Fruit fly (Drosophila melanogaster): ENCODE measurements around the gene Arglu1.

Gene Arglu1

dm6 chr2L:9915011-9915850 lies 22.7 kb downstream of the Arglu1 start, which contains the start of gene yip2 (continued):
- TF ChIP-seq CG8765 (GFP tag; IDR thresholded peaks at IDR 0.05) (no peak), CG1529 (GFP tag; optimal IDR thresholded peaks at IDR 0.05) (peak; percentile 14), tup (GFP tag; optimal IDR thresholded peaks at IDR 0.05) (no peak), Dek (tag; optimal IDR thresholded peaks at IDR 0.05) (peak; percentile 75), abd-A (tag; optimal IDR thresholded peaks at IDR 0.05) (no peak), CG17328 (GFP tag; IDR thresholded peaks at IDR 0.05) (peak; percentile 69), Eip74EF (GFP tag; optimal IDR thresholded peaks at IDR 0.05) (peak in 1 of 2 experiments; percentile 65), CG6689 (GFP tag; IDR thresholded peaks at IDR 0.05) (peak; percentile 49), CG16779 (GFP tag; IDR thresholded peaks at IDR 0.05) (0 out of 2 replicates have a peak, but pooled peaks have one; percentile 12), cas (GFP tag; IDR thresholded peaks at IDR 0.05) (0 out of 2 replicates have a peak, but pooled peaks have one; percentile 10), hkb (optimal IDR thresholded peaks at IDR 0.05) (no peak), hkb (GFP tag; IDR thresholded peaks at IDR 0.05) (peak; percentile 76), salm (tag; optimal IDR thresholded peaks at IDR 0.05) (peak; percentile 29), Kr (GFP tag; optimal IDR thresholded peaks at IDR 0.05) (no peak), Antp (GFP tag; optimal IDR thresholded peaks at IDR 0.05) (peak; percentile 55), CG1603 (tag; optimal IDR thresholded peaks at IDR 0.05) (peak; percentile 53), CG17359 (tag; optimal IDR thresholded peaks at IDR 0.05) (peak; percentile 62), pho (GFP tag; optimal IDR thresholded peaks at IDR 0.05) (peak; percentile 58), CG30020 (tag; optimal IDR thresholded peaks at IDR 0.05) (no peak), CG7786 (GFP tag; optimal IDR thresholded peaks at IDR 0.05) (peak; percentile 53), caup (GFP tag; optimal IDR thresholded peaks at IDR 0.05; ENCODE audit: severe bottlenecking) (peak; percentile 55), tx (GFP tag; optimal IDR thresholded peaks at IDR 0.05) (peak; percentile 18), CkIIα-i1 (GFP tag; IDR thresholded peaks at IDR 0.05) (no peak), dimm (GFP tag; IDR thresholded peaks at IDR 0.05) (no peak; the same call in 1 of the 2 replicates), Stat92E (GFP tag; optimal IDR thresholded peaks at IDR 0.05) (no peak), toy (GFP tag; IDR thresholded peaks at IDR 0.05) (no peak), jing (GFP tag; optimal IDR thresholded peaks at IDR 0.05) (no peak), Spps (tag; optimal IDR thresholded peaks at IDR 0.05) (no peak), Atf3 (GFP tag; optimal IDR thresholded peaks at IDR 0.05) (peak; percentile 45), cwo (GFP tag; optimal IDR thresholded peaks at IDR 0.05) (peak; percentile 35), HLHmδ (GFP tag; optimal IDR thresholded peaks at IDR 0.05) (no peak), CG10147 (GFP tag; optimal IDR thresholded peaks at IDR 0.05) (peak; percentile 19), CG34224 (GFP tag; IDR thresholded peaks at IDR 0.05; ENCODE audit: partially characterized antibody) (no peak), CG2120 (GFP tag; optimal IDR thresholded peaks at IDR 0.05) (peak; percentile 83), Abd-B (GFP tag; optimal IDR thresholded peaks at IDR 0.05) (no peak), CG15479 (GFP tag; optimal IDR thresholded peaks at IDR 0.05) (no peak), lov (optimal IDR thresholded peaks at IDR 0.05) (no peak), lov (GFP tag; IDR thresholded peaks at IDR 0.05) (no peak), stwl (tag; optimal IDR thresholded peaks at IDR 0.05) (no peak), B-H2 (GFP tag; optimal IDR thresholded peaks at IDR 0.05) (peak; percentile 66), Dip2 (GFP tag; IDR thresholded peaks at IDR 0.05) (no peak), CG7963 (GFP tag; IDR thresholded peaks at IDR 0.05; ENCODE audit: partially characterized antibody) (no peak), ranshi (GFP tag; IDR thresholded peaks at IDR 0.05) (peak; percentile 56; the same call in 1 of the 2 replicates), CG6272 (GFP tag; IDR thresholded peaks at IDR 0.05) (no peak), CG43689 (GFP tag; IDR thresholded peaks at IDR 0.05) (no peak), Blimp-1 (GFP tag; optimal IDR thresholded peaks at IDR 0.05) (peak; percentile 42), amos (GFP tag; IDR thresholded peaks at IDR 0.05; ENCODE audit: partially characterized antibody) (no peak; the same call in 1 of the 2 replicates), Dip3 (GFP tag; optimal IDR thresholded peaks at IDR 0.05) (peak; percentile 52)
